Fruit fly (Drosophila melanogaster): ENCODE data around the gene Prp3.

Prp3 gene

dm6 chr3L:19928435-19929011 lies 18.4 kb downstream of the Prp3 start, which contains the start of the genes CG8004 and RhoGDI (continued):
- TF ChIP-seq eg (GFP tag; IDR thresholded peaks at IDR 0.05) (peak; percentile 47; the same call in 2 of the 3 replicates), fd59A (GFP tag; optimal IDR thresholded peaks at IDR 0.05) (no peak), CG11294 (GFP tag; IDR thresholded peaks at IDR 0.05) (no peak), Eip75B (GFP tag; optimal IDR thresholded peaks at IDR 0.05) (peak; percentile 61), CG11762 (GFP tag; optimal IDR thresholded peaks at IDR 0.05; ENCODE audit: insufficient read depth) (no peak), Eip78C (GFP tag) (peak; percentile 72), CG34406 (GFP tag; optimal IDR thresholded peaks at IDR 0.05) (peak; percentile 7), Smox (GFP tag; optimal IDR thresholded peaks at IDR 0.05) (peak; percentile 75), svp (GFP tag) (peak; percentile 87), Gug (GFP tag; IDR thresholded peaks at IDR 0.05) (no peak), vri (GFP tag; optimal IDR thresholded peaks at IDR 0.05) (peak; percentile 96), Sox102F (GFP tag; optimal IDR thresholded peaks at IDR 0.05) (peak; percentile 11), Lpt (GFP tag; optimal IDR thresholded peaks at IDR 0.05) (no peak)

dm6 chr3L:19929051-19929718 lies 19.1 kb downstream of the Prp3 start:
- TF ChIP-seq vri (GFP tag; optimal IDR thresholded peaks at IDR 0.05) (peak; percentile 28), fd85E (GFP tag; optimal IDR thresholded peaks at IDR 0.05) (no peak), dac (GFP tag; optimal IDR thresholded peaks at IDR 0.05) (no peak), Hr38 (GFP tag; optimal IDR thresholded peaks at IDR 0.05) (no peak), Eip78C (GFP tag) (peak; percentile 82), CG10631 (GFP tag; optimal IDR thresholded peaks at IDR 0.05) (no peak), CG8319 (GFP tag; optimal IDR thresholded peaks at IDR 0.05) (no peak), pdm3 (GFP tag; optimal IDR thresholded peaks at IDR 0.05) (peak; percentile 45), fkh (GFP tag; optimal IDR thresholded peaks at IDR 0.05) (no peak), CG6276 (GFP tag; optimal IDR thresholded peaks at IDR 0.05) (no peak), CG32006 (GFP tag; optimal IDR thresholded peaks at IDR 0.05) (peak; percentile 16), CG31627 (GFP tag; optimal IDR thresholded peaks at IDR 0.05) (peak; percentile 30), Gug (GFP tag; IDR thresholded peaks at IDR 0.05) (no peak), CG10669 (GFP tag; optimal IDR thresholded peaks at IDR 0.05) (peak; percentile 11), Sox15 (GFP tag; optimal IDR thresholded peaks at IDR 0.05) (no peak), CG34406 (GFP tag; optimal IDR thresholded peaks at IDR 0.05) (peak; percentile 32), Sox102F (GFP tag; optimal IDR thresholded peaks at IDR 0.05) (no peak), topi (GFP tag; optimal IDR thresholded peaks at IDR 0.05) (peak; percentile 35), achi (GFP tag; optimal IDR thresholded peaks at IDR 0.05) (no peak), CG11762 (GFP tag; optimal IDR thresholded peaks at IDR 0.05; ENCODE audit: insufficient read depth) (no peak), lz (GFP tag; optimal IDR thresholded peaks at IDR 0.05) (peak; percentile 34), CG11294 (GFP tag; IDR thresholded peaks at IDR 0.05) (no peak), Hr39 (GFP tag; optimal IDR thresholded peaks at IDR 0.05) (peak; percentile 35), dsx (GFP tag; optimal IDR thresholded peaks at IDR 0.05; ENCODE audit: poor library complexity, severe bottlenecking) (peak; percentile 82), CG7368 (GFP tag; optimal IDR thresholded peaks at IDR 0.05) (peak; percentile 17), Met (GFP tag; optimal IDR thresholded peaks at IDR 0.05) (peak; percentile 30), spab (GFP tag; optimal IDR thresholded peaks at IDR 0.05) (no peak), svp (GFP tag) (peak; percentile 38), CG11902 (GFP tag; optimal IDR thresholded peaks at IDR 0.05) (no peak), eg (GFP tag; IDR thresholded peaks at IDR 0.05) (no peak; the same call in 2 of the 3 replicates), CG3919 (GFP tag; optimal IDR thresholded peaks at IDR 0.05) (peak; percentile 20), OdsH (GFP tag; optimal IDR thresholded peaks at IDR 0.05) (peak; percentile 36), fd59A (GFP tag; optimal IDR thresholded peaks at IDR 0.05) (no peak), CG16779 (tag; optimal IDR thresholded peaks at IDR 0.05) (peak; percentile 32), CG6163 (GFP tag; IDR thresholded peaks at IDR 0.05) (peak; percentile 73; the same call in 2 of the 3 replicates), Sox14 (GFP tag; optimal IDR thresholded peaks at IDR 0.05) (peak; percentile 33), CG8119 (GFP tag; IDR thresholded peaks at IDR 0.05) (no peak), net (GFP tag; optimal IDR thresholded peaks at IDR 0.05) (peak; percentile 3), CG8632 (GFP tag; optimal IDR thresholded peaks at IDR 0.05) (no peak), CG6808 (GFP tag; optimal IDR thresholded peaks at IDR 0.05) (no peak), Lpt (GFP tag; optimal IDR thresholded peaks at IDR 0.05) (peak; percentile 33), CG6854 (GFP tag; optimal IDR thresholded peaks at IDR 0.05) (peak; percentile 30), Eip93F (GFP tag; optimal IDR thresholded peaks at IDR 0.05) (no peak), ss (GFP tag; optimal IDR thresholded peaks at IDR 0.05) (peak; percentile 45 to 55), Ets21C (GFP tag; optimal IDR thresholded peaks at IDR 0.05) (no peak)
